Worm (Caenorhabditis elegans) whole organism, early embryonic: ENCODE data around the gene ptr-1.

Source experiments
- B0310.2 ChIP-seq: sonication (generic microtip); optimal IDR thresholded peaks from 2 replicates; lab custom pipeline; 2016; ENCODE audit warnings: mild to moderate bottlenecking, missing genetic modification characterization, missing compliant biosample characterization
- F13C5.2 ChIP-seq: sonication (generic microtip); optimal IDR thresholded peaks from 2 replicates; lab custom pipeline; 2017; ENCODE audit warnings: mild to moderate bottlenecking, missing genetic modification characterization, inconsistent platforms, missing compliant biosample characterization
- aly-1 ChIP-seq: sonication (generic microtip); optimal IDR thresholded peaks from 2 replicates; lab custom pipeline; 2016; ENCODE audit warnings: missing genetic modification characterization, missing compliant biosample characterization
- ama-1 ChIP-seq: fragments of 150-350 bp; optimal IDR thresholded peaks from 2 replicates; lab custom pipeline; 2014
- ceh-36 ChIP-seq: sonication (generic microtip); optimal IDR thresholded peaks from 2 replicates; lab custom pipeline; 2016; ENCODE audit warnings: missing genetic modification characterization, inconsistent platforms, missing compliant biosample characterization
- ets-7 ChIP-seq: sonication (generic microtip); optimal IDR thresholded peaks from 2 replicates; lab custom pipeline; 2016; ENCODE audit warnings: missing genotype, missing genetic modification characterization, missing compliant biosample characterization
- flt-1 ChIP-seq: fragments of 200-800 bp; sonication (Bioruptor generic); IDR thresholded peaks from 2 replicates; pipeline ENCODE4 v1.3.6; 2022; ENCODE audit warnings: missing genetic modification characterization, missing compliant biosample characterization
- hmbx-1 ChIP-seq: sonication (generic microtip); optimal IDR thresholded peaks from 2 replicates; lab custom pipeline; 2016; ENCODE audit warnings: mild to moderate bottlenecking, missing genetic modification characterization, missing compliant biosample characterization
- hnd-1 ChIP-seq: sonication (generic microtip); optimal IDR thresholded peaks from 2 replicates; lab custom pipeline; 2016; ENCODE audit warnings: missing genetic modification characterization, missing compliant biosample characterization
- pes-1 ChIP-seq: fragments of 200-800 bp; sonication (Bioruptor generic); IDR thresholded peaks from 2 replicates; pipeline ENCODE4 v1.3.6; 2022; ENCODE audit warnings: missing genetic modification reagents, missing genetic modification characterization, missing compliant biosample characterization
- tbx-11 ChIP-seq: fragments of 200-800 bp; sonication (Bioruptor generic); IDR thresholded peaks from 2 replicates; pipeline ENCODE4 v1.3.6; 2022; ENCODE audit warnings: missing genetic modification characterization, missing compliant biosample characterization
- tra-4 ChIP-seq: sonication (generic microtip); optimal IDR thresholded peaks from 2 replicates; lab custom pipeline; 2017; ENCODE audit warnings: missing genetic modification characterization, missing compliant biosample characterization

DNA sequence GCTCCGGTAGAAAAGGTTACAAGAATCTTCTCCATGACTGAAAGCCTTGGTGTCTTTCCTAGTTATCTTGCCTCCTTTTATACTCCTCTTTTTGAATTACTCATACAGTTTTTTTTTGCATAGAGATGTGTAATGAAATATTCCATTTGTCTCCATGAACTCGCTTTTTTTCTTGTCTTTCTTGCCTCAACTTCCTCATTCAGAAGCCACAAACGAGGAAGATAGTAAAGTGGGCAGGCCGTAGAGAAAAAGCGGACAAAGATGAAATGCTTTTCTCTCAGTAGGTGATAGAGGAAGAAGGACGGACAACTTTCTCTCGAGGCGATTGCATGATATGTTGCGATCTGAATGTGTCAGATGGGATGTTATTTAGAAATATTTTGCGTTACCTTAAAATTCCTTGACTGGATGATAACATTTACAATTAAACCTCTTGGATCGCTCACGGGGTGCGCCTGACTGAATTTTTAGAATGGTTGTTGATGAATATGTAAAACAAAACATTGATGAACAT lies 18.5 kb downstream of the ptr-1 start, which contains the start of gene col-145:
- TF ChIP-seq tbx-11 (GFP tag; lab: Robert Waterston, UW) = no peak
- no peak for TF ChIP-seq hnd-1
- TF ChIP-seq ets-7 = no peak
- TF ChIP-seq flt-1 = no peak
- TF ChIP-seq ama-1 (lab: Kevin White, UChicago) = no peak
- TF ChIP-seq tra-4 (tag; lab: Kevin White, UChicago) = no peak
- no peak for TF ChIP-seq hmbx-1 (tag; lab: Kevin White, UChicago)
- TF ChIP-seq B0310.2 (tag; lab: Kevin White, UChicago) = no peak
- no peak for TF ChIP-seq F13C5.2 (tag; lab: Kevin White, UChicago)
- TF ChIP-seq ceh-36 (tag; lab: Kevin White, UChicago) = no peak
- no peak for TF ChIP-seq pes-1 (GFP tag; lab: Robert Waterston, UW)
- no peak for TF ChIP-seq aly-1
